Fruit fly (Drosophila melanogaster): ENCODE data around the gene CG16972.
A peak's percentile ranks its signal among the peaks of the same experiment; 100 is the strongest.

The CG16972 gene

dm6 chr2L:13203437-13204137, 492 bp upstream of the CG16972 start, which contains the start of gene Pect (continued):
- TF ChIP-seq net (GFP tag; optimal IDR thresholded peaks at IDR 0.05) (no peak), CG32006 (GFP tag; optimal IDR thresholded peaks at IDR 0.05) (no peak), Smox (GFP tag; optimal IDR thresholded peaks at IDR 0.05) (no peak), CG6276 (GFP tag; optimal IDR thresholded peaks at IDR 0.05) (no peak), svp (GFP tag) (peak; percentile 73), CG10631 (GFP tag; optimal IDR thresholded peaks at IDR 0.05) (no peak), Eip93F (GFP tag; optimal IDR thresholded peaks at IDR 0.05) (no peak), dsx (GFP tag; optimal IDR thresholded peaks at IDR 0.05; ENCODE audit: poor library complexity, severe bottlenecking) (no peak), CG3919 (GFP tag; optimal IDR thresholded peaks at IDR 0.05) (no peak), Hr38 (GFP tag; optimal IDR thresholded peaks at IDR 0.05) (no peak), CG6854 (GFP tag; optimal IDR thresholded peaks at IDR 0.05) (peak; percentile 67), salr (GFP tag; optimal IDR thresholded peaks at IDR 0.05) (no peak), Hr39 (GFP tag; optimal IDR thresholded peaks at IDR 0.05) (no peak), achi (GFP tag; optimal IDR thresholded peaks at IDR 0.05) (no peak), CG9139 (GFP tag; optimal IDR thresholded peaks at IDR 0.05) (no peak)

- TF ChIP-seq ss (GFP tag; optimal IDR thresholded peaks at IDR 0.05) (no peak), spab (GFP tag; optimal IDR thresholded peaks at IDR 0.05) (no peak)
Measured at dm6 chr2L:13195822-13196221, 7.3 kb downstream of the CG16972 start.

- TF ChIP-seq Gug (GFP tag; IDR thresholded peaks at IDR 0.05): 0 out of 2 replicates have a peak, but pooled peaks have one; percentile 8
- TF ChIP-seq CG15336 (GFP tag; IDR thresholded peaks at IDR 0.05): no peak
- TF ChIP-seq eg (GFP tag; IDR thresholded peaks at IDR 0.05): peak; percentile 60; the same call in 2 of the 3 replicates
- TF ChIP-seq Ets21C (GFP tag; optimal IDR thresholded peaks at IDR 0.05): peak; percentile 56
- no peak for TF ChIP-seq OdsH (GFP tag; optimal IDR thresholded peaks at IDR 0.05)
- TF ChIP-seq CG10631 (GFP tag; optimal IDR thresholded peaks at IDR 0.05): no peak
- no peak for TF ChIP-seq CG6792 (GFP tag; optimal IDR thresholded peaks at IDR 0.05)
- TF ChIP-seq salr (GFP tag; optimal IDR thresholded peaks at IDR 0.05): no peak
- peak; percentile 69 for TF ChIP-seq vri (GFP tag; optimal IDR thresholded peaks at IDR 0.05)
- TF ChIP-seq ss (GFP tag; optimal IDR thresholded peaks at IDR 0.05): no peak
- peak; percentile 55 for TF ChIP-seq Sox15 (GFP tag; optimal IDR thresholded peaks at IDR 0.05)
- peak; percentile 49; the same call in 2 of the 3 replicates for TF ChIP-seq CG6163 (GFP tag; IDR thresholded peaks at IDR 0.05)
- TF ChIP-seq CG34406 (GFP tag; optimal IDR thresholded peaks at IDR 0.05): no peak
- no peak for TF ChIP-seq Smox (GFP tag; optimal IDR thresholded peaks at IDR 0.05)
- TF ChIP-seq CG10669 (GFP tag; optimal IDR thresholded peaks at IDR 0.05): no peak
- no peak for TF ChIP-seq spab (GFP tag; optimal IDR thresholded peaks at IDR 0.05)
- TF ChIP-seq CG16779 (tag; optimal IDR thresholded peaks at IDR 0.05): no peak
- no peak for TF ChIP-seq CG6276 (GFP tag; optimal IDR thresholded peaks at IDR 0.05)
- TF ChIP-seq CG3919 (GFP tag; optimal IDR thresholded peaks at IDR 0.05): no peak
- no peak for TF ChIP-seq CG1621 (tag; optimal IDR thresholded peaks at IDR 0.05)
- TF ChIP-seq pdm3 (GFP tag; optimal IDR thresholded peaks at IDR 0.05): no peak
- peak; percentile 37; the same call in 1 of the 3 replicates for TF ChIP-seq CG8119 (GFP tag; IDR thresholded peaks at IDR 0.05)
- no peak for TF ChIP-seq CG11762 (GFP tag; optimal IDR thresholded peaks at IDR 0.05; ENCODE audit: insufficient read depth)
- TF ChIP-seq CG9139 (GFP tag; optimal IDR thresholded peaks at IDR 0.05): no peak
- TF ChIP-seq esn (GFP tag; optimal IDR thresholded peaks at IDR 0.05): peak; percentile 77
- TF ChIP-seq CG6854 (GFP tag; optimal IDR thresholded peaks at IDR 0.05): peak; percentile 17
- TF ChIP-seq svp (GFP tag): no peak
- no peak for TF ChIP-seq lz (GFP tag; optimal IDR thresholded peaks at IDR 0.05)
- TF ChIP-seq CG11902 (GFP tag; optimal IDR thresholded peaks at IDR 0.05): peak; percentile 39
- no peak for TF ChIP-seq CG8632 (GFP tag; optimal IDR thresholded peaks at IDR 0.05)
- no peak for TF ChIP-seq Hr38 (GFP tag; optimal IDR thresholded peaks at IDR 0.05)
- TF ChIP-seq Eip93F (GFP tag; optimal IDR thresholded peaks at IDR 0.05): peak; percentile 68
- TF ChIP-seq CG11294 (GFP tag; IDR thresholded peaks at IDR 0.05): 0 out of 2 replicates have a peak, but pooled peaks have one; percentile 30
- TF ChIP-seq CG7368 (GFP tag; optimal IDR thresholded peaks at IDR 0.05): no peak
- no peak for TF ChIP-seq CG31627 (GFP tag; optimal IDR thresholded peaks at IDR 0.05)
- peak; percentile 61 for TF ChIP-seq cyc (GFP tag; optimal IDR thresholded peaks at IDR 0.05)
- no peak for TF ChIP-seq Eip75B (GFP tag; optimal IDR thresholded peaks at IDR 0.05)
- peak; percentile 3 for TF ChIP-seq fd59A (GFP tag; optimal IDR thresholded peaks at IDR 0.05)
- no peak for TF ChIP-seq acj6 (GFP tag; optimal IDR thresholded peaks at IDR 0.05)
- TF ChIP-seq CG3032 (tag; optimal IDR thresholded peaks at IDR 0.05): peak; percentile 56
Measured at dm6 chr2L:13191894-13192293, 11.2 kb downstream of the CG16972 start, which contains the start of the genes CG16974 and Edem2. TSS of gene CG16974 (minus strand) at chr2L:13191979. TSS of gene Edem2 (plus strand) at chr2L:13192201.

Measured in whole organism, prepupa.